Fruit fly (Drosophila melanogaster) whole organism, embryonic: ENCODE measurements around the gene Pits.

Experiments used
- Bdp1 ChIP-seq: fragments of 200-800 bp; sonication (Bioruptor generic); optimal IDR thresholded peaks from 3 replicates; lab custom pipeline; 2016; ENCODE audit warnings: missing biosample characterization, missing genetic modification characterization
- CG10321 ChIP-seq: fragments of 200-800 bp; sonication (Bioruptor generic); IDR thresholded peaks from 2 replicates; pipeline ENCODE4 v1.3.6; 2022; ENCODE audit warnings: missing biosample characterization, missing genetic modification characterization
- CG10543 ChIP-seq: fragments of 200-800 bp; sonication (Bioruptor generic); optimal IDR thresholded peaks from 3 replicates; lab custom pipeline; 2017; ENCODE audit warnings: missing biosample characterization, mild to moderate bottlenecking, missing genetic modification characterization, moderate library complexity
- CG10959 ChIP-seq: fragments of 200-800 bp; sonication (Bioruptor generic); IDR thresholded peaks from 2 replicates; pipeline ENCODE4 v1.3.6; 2022; ENCODE audit warnings: missing biosample characterization, missing genetic modification characterization
- CG11560 ChIP-seq: fragments of 200-800 bp; sonication (Bioruptor generic); IDR thresholded peaks from 3 replicates; pipeline ENCODE4 v1.3.6; 2022; ENCODE audit warnings: missing biosample characterization, missing genetic modification characterization
- CG12219 ChIP-seq: fragments of 200-800 bp; sonication (Bioruptor generic); optimal IDR thresholded peaks from 3 replicates; lab custom pipeline; 2018; ENCODE audit warnings: missing biosample characterization, mild to moderate bottlenecking, missing genetic modification characterization
- CG12299 ChIP-seq: fragments of 200-800 bp; sonication (Bioruptor generic); optimal IDR thresholded peaks from 2 replicates; lab custom pipeline; 2018; ENCODE audit warnings: missing biosample characterization, mild to moderate bottlenecking, missing genetic modification characterization
- CG13296 ChIP-seq: fragments of 200-800 bp; sonication (Bioruptor generic); optimal IDR thresholded peaks from 3 replicates; lab custom pipeline; 2018; ENCODE audit warnings: missing biosample characterization, mild to moderate bottlenecking, missing genetic modification characterization
- CG13424 ChIP-seq: fragments of 200-800 bp; sonication (Bioruptor generic); optimal IDR thresholded peaks from 2 replicates; lab custom pipeline; 2019; ENCODE audit warnings: missing biosample characterization, mild to moderate bottlenecking, missing genetic modification characterization, moderate library complexity
- CG13624 ChIP-seq: fragments of 200-800 bp; sonication (Bioruptor generic); optimal IDR thresholded peaks from 2 replicates; lab custom pipeline; 2016; ENCODE audit warnings: missing biosample characterization, missing genetic modification characterization
- CG14441 ChIP-seq: fragments of 200-800 bp; sonication (Bioruptor generic); IDR thresholded peaks from 2 replicates; pipeline ENCODE4 v1.3.6; 2022; ENCODE audit warnings: missing biosample characterization, missing genetic modification characterization
- CG15514 ChIP-seq: fragments of 200-800 bp; sonication (Bioruptor generic); optimal IDR thresholded peaks from 3 replicates; lab custom pipeline; 2017; ENCODE audit warnings: missing biosample characterization, missing genetic modification characterization, mild to moderate bottlenecking, moderate library complexity, missing genetic modification reagents
- CG15601 ChIP-seq: fragments of 200-800 bp; sonication (Bioruptor generic); optimal IDR thresholded peaks from 3 replicates; lab custom pipeline; 2019; ENCODE audit warnings: missing biosample characterization, mild to moderate bottlenecking, missing genetic modification characterization, moderate library complexity
- CG16779 ChIP-seq: fragments of 200-800 bp; sonication (Bioruptor generic); IDR thresholded peaks from 2 replicates; pipeline ENCODE4 v1.3.6; 2022; ENCODE audit warnings: missing biosample characterization, missing genetic modification characterization
- CG16863 ChIP-seq: fragments of 200-800 bp; sonication (Bioruptor generic); optimal IDR thresholded peaks from 3 replicates; lab custom pipeline; 2016; ENCODE audit warnings: missing biosample characterization, missing genetic modification characterization
- CG17802 ChIP-seq: fragments of 200-800 bp; sonication (Bioruptor generic); optimal IDR thresholded peaks from 2 replicates; lab custom pipeline; 2018; ENCODE audit warnings: missing biosample characterization, mild to moderate bottlenecking, missing genetic modification characterization, moderate library complexity
- CG2129 ChIP-seq: fragments of 200-800 bp; sonication (Bioruptor generic); IDR thresholded peaks from 2 replicates; pipeline ENCODE4 v1.3.6; 2022; ENCODE audit warnings: missing biosample characterization, missing genetic modification characterization; ENCODE audit not compliant: partially characterized antibody
- CG32772 ChIP-seq: fragments of 200-800 bp; sonication (Bioruptor generic); IDR thresholded peaks from 2 replicates; pipeline ENCODE4 v1.3.6; 2022; ENCODE audit warnings: missing biosample characterization, missing genetic modification characterization
- CG6272 ChIP-seq: fragments of 200-800 bp; sonication (Bioruptor generic); IDR thresholded peaks from 2 replicates; pipeline ENCODE4 v1.3.6; 2022; ENCODE audit warnings: missing biosample characterization, missing genetic modification characterization
- CG6689 ChIP-seq: fragments of 200-800 bp; sonication (Bioruptor generic); IDR thresholded peaks from 2 replicates; pipeline ENCODE4 v1.3.6; 2022; ENCODE audit warnings: missing biosample characterization, missing genetic modification characterization
- CG6791 ChIP-seq: fragments of 200-800 bp; sonication (Bioruptor generic); IDR thresholded peaks from 3 replicates; pipeline ENCODE4 v1.3.6; 2022; ENCODE audit warnings: missing biosample characterization, missing genetic modification characterization; ENCODE audit not compliant: partially characterized antibody
- CG6813 ChIP-seq: fragments of 200-800 bp; sonication (Bioruptor generic); optimal IDR thresholded peaks from 2 replicates; lab custom pipeline; 2017; ENCODE audit warnings: missing biosample characterization, missing genetic modification characterization, mild to moderate bottlenecking, moderate library complexity, missing genetic modification reagents
- CG6854 ChIP-seq: fragments of 200-800 bp; sonication (Bioruptor generic); optimal IDR thresholded peaks from 3 replicates; lab custom pipeline; 2017; ENCODE audit warnings: missing biosample characterization, mild to moderate bottlenecking, missing genetic modification characterization
- CG7372 ChIP-seq: fragments of 200-800 bp; sonication (Bioruptor generic); IDR thresholded peaks from 2 replicates; pipeline ENCODE4 v1.3.6; 2022; ENCODE audit warnings: missing biosample characterization, missing genetic modification characterization
- CG7556 ChIP-seq: fragments of 200-800 bp; sonication (Bioruptor generic); optimal IDR thresholded peaks from 2 replicates; lab custom pipeline; 2017; ENCODE audit warnings: missing biosample characterization, mild to moderate bottlenecking, missing genetic modification characterization
- D ChIP-seq, 2 experiments: fragments of 200-800 bp in 1 of 2; fragments of >200 bp in 1 of 2; sonication (Bioruptor generic) in 1 of 2; optimal IDR thresholded peaks; 2 replicates in 1 of 2; 3 replicates in 1 of 2; lab custom pipeline; 2017; ENCODE audit warnings: mild to moderate bottlenecking in 1 of 2, missing biosample characterization in 1 of 2, missing genetic modification characterization in 1 of 2, missing genetic modification reagents in 1 of 2
- Dfd ChIP-seq, 2 experiments: fragments of >200 bp; optimal IDR thresholded peaks; 2 replicates each; lab custom pipeline; 2017; ENCODE audit warnings: missing biosample characterization in 2 of 2, missing genetic modification characterization in 2 of 2
- Kr ChIP-seq: fragments of 200-800 bp; sonication (Bioruptor generic); optimal IDR thresholded peaks from 2 replicates; lab custom pipeline; 2017; ENCODE audit warnings: missing biosample characterization, mild to moderate bottlenecking, missing genetic modification characterization
- MTF-1 ChIP-seq: fragments of 200-800 bp; sonication (Bioruptor generic); optimal IDR thresholded peaks from 2 replicates; lab custom pipeline; 2018; ENCODE audit warnings: missing biosample characterization, mild to moderate bottlenecking, missing genetic modification characterization, borderline replicate concordance
- Usf ChIP-seq: fragments of 200-800 bp; sonication (Bioruptor generic); optimal IDR thresholded peaks from 2 replicates; lab custom pipeline; 2017; ENCODE audit warnings: missing genotype, missing biosample characterization, missing genetic modification characterization
- az2 ChIP-seq: fragments of 200-800 bp; sonication (Bioruptor generic); optimal IDR thresholded peaks from 3 replicates; lab custom pipeline; 2016; ENCODE audit warnings: missing biosample characterization, missing genetic modification characterization
- cg ChIP-seq: fragments of 200-800 bp; sonication (Bioruptor generic); optimal IDR thresholded peaks from 3 replicates; lab custom pipeline; 2019; ENCODE audit warnings: missing biosample characterization, mild to moderate bottlenecking, missing genetic modification characterization, moderate library complexity
- chn ChIP-seq: fragments of 200-800 bp; sonication (Bioruptor generic); optimal IDR thresholded peaks from 2 replicates; lab custom pipeline; 2016; ENCODE audit warnings: missing biosample characterization, missing genetic modification characterization
- crc ChIP-seq: fragments of 200-800 bp; sonication (Bioruptor generic); optimal IDR thresholded peaks from 2 replicates; lab custom pipeline; 2016; ENCODE audit warnings: missing biosample characterization, missing genetic modification characterization
- croc ChIP-seq: fragments of 200-800 bp; sonication (Bioruptor generic); conservative IDR thresholded peaks from 3 replicates; pipeline ENCODE4 v1.3.6; 2022; ENCODE audit warnings: missing biosample characterization, missing genetic modification characterization
- eve ChIP-seq, 2 experiments: fragments of >200 bp; optimal IDR thresholded peaks; 2 replicates each; lab custom pipeline; 2017; ENCODE audit warnings: missing biosample characterization in 2 of 2, missing genetic modification characterization in 2 of 2
- gcm ChIP-seq: fragments of 200-800 bp; sonication (Bioruptor generic); optimal IDR thresholded peaks from 2 replicates; lab custom pipeline; 2019; ENCODE audit warnings: missing biosample characterization, mild to moderate bottlenecking, missing genetic modification characterization, moderate library complexity
- gem ChIP-seq: fragments of 200-800 bp; sonication (Bioruptor generic); optimal IDR thresholded peaks from 2 replicates; lab custom pipeline; 2019; ENCODE audit warnings: missing biosample characterization, mild to moderate bottlenecking, missing genetic modification characterization, moderate library complexity
- grau ChIP-seq: fragments of 200-800 bp; optimal IDR thresholded peaks from 3 replicates; lab custom pipeline; 2019; ENCODE audit warnings: missing biosample characterization, mild to moderate bottlenecking, missing genetic modification characterization, moderate library complexity
- grn ChIP-seq: fragments of 200-800 bp; sonication (Bioruptor generic); optimal IDR thresholded peaks from 3 replicates; lab custom pipeline; 2017; ENCODE audit warnings: missing biosample characterization, missing genetic modification characterization
- gro ChIP-seq: fragments of 200-800 bp; sonication (Bioruptor generic); optimal IDR thresholded peaks from 2 replicates; lab custom pipeline; 2016; ENCODE audit warnings: missing biosample characterization, missing genetic modification characterization
- kni ChIP-seq: fragments of 200-800 bp; sonication (Bioruptor generic); optimal IDR thresholded peaks from 3 replicates; lab custom pipeline; 2017; ENCODE audit warnings: mild to moderate bottlenecking, missing biosample characterization, missing genetic modification reagents, missing genetic modification characterization
- lbe ChIP-seq: fragments of 200-800 bp; sonication (Bioruptor generic); optimal IDR thresholded peaks from 2 replicates; lab custom pipeline; 2016; ENCODE audit warnings: missing biosample characterization, mild to moderate bottlenecking, missing genetic modification characterization
- pb ChIP-seq: fragments of 200-800 bp; sonication (Bioruptor generic); optimal IDR thresholded peaks from 3 replicates; lab custom pipeline; 2016; ENCODE audit warnings: missing biosample characterization, missing genetic modification characterization
- peb ChIP-seq: fragments of 200-800 bp; sonication (Bioruptor generic); IDR thresholded peaks from 2 replicates; pipeline ENCODE4 v1.3.6; 2022; ENCODE audit warnings: missing biosample characterization, missing genetic modification characterization
- sim ChIP-seq: fragments of 200-800 bp; sonication (Bioruptor generic); IDR thresholded peaks from 2 replicates; pipeline ENCODE4 v1.3.6; 2022; ENCODE audit warnings: missing biosample characterization, missing genetic modification characterization
- sr ChIP-seq: fragments of 200-800 bp; sonication (Bioruptor generic); IDR thresholded peaks from 3 replicates; pipeline ENCODE4 v1.3.6; 2022; ENCODE audit warnings: missing biosample characterization, missing genetic modification characterization
- toy ChIP-seq: fragments of 200-800 bp; sonication (Bioruptor generic); IDR thresholded peaks from 2 replicates; pipeline ENCODE4 v1.3.6; 2022; ENCODE audit warnings: missing biosample characterization, missing genetic modification characterization
- unc-4 ChIP-seq: fragments of 200-800 bp; sonication (Bioruptor generic); IDR thresholded peaks from 2 replicates; pipeline ENCODE4 v1.3.6; 2022; ENCODE audit warnings: missing biosample characterization, missing genetic modification characterization; ENCODE audit not compliant: partially characterized antibody
- vfl ChIP-seq: fragments of 200-800 bp; sonication (Bioruptor generic); optimal IDR thresholded peaks from 2 replicates; lab custom pipeline; 2016; ENCODE audit warnings: missing biosample characterization, missing genetic modification characterization
- wdn ChIP-seq: fragments of 200-800 bp; sonication (Bioruptor generic); IDR thresholded peaks from 2 replicates; pipeline ENCODE4 v1.3.6; 2022; ENCODE audit warnings: missing biosample characterization, missing genetic modification characterization

The Pits gene

DNA sequence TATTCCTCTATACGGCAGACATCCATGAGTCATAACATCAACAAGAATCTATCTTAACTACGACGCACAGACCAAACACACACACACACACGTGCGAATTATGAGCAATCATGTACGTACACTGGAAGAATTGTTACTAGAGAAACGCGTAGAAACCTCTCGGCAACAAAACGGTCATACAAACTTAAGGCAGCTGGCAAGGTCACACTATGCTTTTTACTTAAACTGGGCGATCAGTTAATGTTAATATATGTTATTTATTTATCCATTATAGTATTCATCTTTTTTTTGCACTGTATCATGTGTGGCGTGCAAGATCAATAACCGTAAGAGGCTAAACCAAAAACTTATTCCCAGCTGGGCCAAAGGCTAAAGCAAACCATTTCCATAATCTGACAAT lies 43.8 kb downstream of the Pits start (continued):
- no peak for TF ChIP-seq CG6813 (GFP tag; lab: Kevin White, UChicago)
- no peak for TF ChIP-seq kni
- TF ChIP-seq CG14441 (GFP tag; lab: Robert Waterston, UW) = no peak
- TF ChIP-seq eve (GFP tag; optimal IDR thresholded peaks at IDR 0.05; lab: Kevin White, UChicago) = peak in 1 of 2 experiments; percentile 43
- TF ChIP-seq pb (GFP tag; lab: Kevin White, UChicago) = no peak
- TF ChIP-seq CG6272 (GFP tag; lab: Robert Waterston, UW) = no peak
- no peak for TF ChIP-seq az2 (GFP tag; lab: Kevin White, UChicago)
- TF ChIP-seq Usf (GFP tag; lab: Kevin White, UChicago) = no peak
- TF ChIP-seq CG12219 (GFP tag; lab: Kevin White, UChicago) = no peak
- TF ChIP-seq sim (GFP tag; lab: Robert Waterston, UW) = no peak
- peak; percentile 17 for TF ChIP-seq CG7556 (GFP tag; lab: Kevin White, UChicago)
- TF ChIP-seq gro (GFP tag; lab: Kevin White, UChicago) = no peak
- no peak for TF ChIP-seq CG12299 (tag; lab: Kevin White, UChicago)
- TF ChIP-seq CG6854 = no peak
- TF ChIP-seq lbe (GFP tag; lab: Kevin White, UChicago) = no peak
- TF ChIP-seq CG10543 (GFP tag; lab: Kevin White, UChicago) = no peak
- TF ChIP-seq Kr (GFP tag; lab: Kevin White, UChicago) = no peak
- peak; percentile 24 for TF ChIP-seq CG13424
- no peak for TF ChIP-seq CG7372 (GFP tag; lab: Robert Waterston, UW)
- no peak for TF ChIP-seq Bdp1
- TF ChIP-seq vfl (GFP tag; lab: Kevin White, UChicago) = no peak
- no peak for TF ChIP-seq CG15514 (GFP tag; lab: Kevin White, UChicago)
- TF ChIP-seq Dfd (GFP tag; optimal IDR thresholded peaks at IDR 0.05; lab: Kevin White, UChicago) = no peak
- TF ChIP-seq sr = no peak
- peak; percentile 39 for TF ChIP-seq grau (tag; lab: Kevin White, UChicago)
- TF ChIP-seq CG13624 = no peak
- TF ChIP-seq toy (GFP tag; lab: Robert Waterston, UW) = no peak
- no peak for TF ChIP-seq peb (GFP tag; lab: Robert Waterston, UW)
- no peak for TF ChIP-seq CG10959
- no peak for TF ChIP-seq D (optimal IDR thresholded peaks at IDR 0.05; lab: Kevin White, UChicago)
- TF ChIP-seq D (GFP tag; optimal IDR thresholded peaks at IDR 0.05; lab: Kevin White, UChicago) = no peak
- TF ChIP-seq CG11560 (tag; lab: Robert Waterston, UW) = no peak
- TF ChIP-seq MTF-1 (GFP tag; lab: Kevin White, UChicago) = no peak
- TF ChIP-seq CG16779 (GFP tag; lab: Robert Waterston, UW) = no peak
- TF ChIP-seq CG16863 = no peak
- TF ChIP-seq CG13296 (GFP tag; lab: Kevin White, UChicago) = no peak
- TF ChIP-seq gem = peak; percentile 56
- TF ChIP-seq wdn (GFP tag; lab: Robert Waterston, UW) = no peak
- no peak for TF ChIP-seq CG6689 (GFP tag; lab: Robert Waterston, UW)
- TF ChIP-seq gcm (GFP tag; lab: Kevin White, UChicago) = no peak
- TF ChIP-seq CG32772 (GFP tag; lab: Robert Waterston, UW) = 0 out of 2 replicates have a peak, but pooled peaks have one; percentile 22
- no peak for TF ChIP-seq unc-4 (GFP tag; lab: Robert Waterston, UW)
- TF ChIP-seq cg (GFP tag; lab: Kevin White, UChicago) = no peak
- TF ChIP-seq grn (GFP tag; lab: Kevin White, UChicago) = no peak
- no peak for TF ChIP-seq CG17802 (tag; lab: Kevin White, UChicago)
- no peak for TF ChIP-seq CG2129 (GFP tag; lab: Robert Waterston, UW)
- no peak for TF ChIP-seq CG15601 (tag; lab: Kevin White, UChicago)
- TF ChIP-seq CG10321 = no peak
- no peak for TF ChIP-seq croc (GFP tag; lab: Robert Waterston, UW)
- TF ChIP-seq crc (GFP tag; lab: Kevin White, UChicago) = no peak
- TF ChIP-seq chn (GFP tag; lab: Kevin White, UChicago) = no peak
- TF ChIP-seq CG6791 (GFP tag; lab: Robert Waterston, UW) = no peak
